Fruit fly (Drosophila melanogaster) Kc167 (cell line): Measurements from ENCODE around the gene CG5861.

ENCODE experiments used
- Myc ChIP-seq: fragments of >200 bp; optimal IDR thresholded peaks from 2 replicates; lab custom pipeline; 2017; ENCODE audit warnings: missing external identifiers
- Sin3A ChIP-seq: fragments of >200 bp; optimal IDR thresholded peaks from 2 replicates; lab custom pipeline; 2018; ENCODE audit warnings: missing external identifiers
- h ChIP-seq: fragments of >200 bp; optimal IDR thresholded peaks from 3 replicates; lab custom pipeline; 2018; ENCODE audit warnings: missing external identifiers
- insv ChIP-seq: fragments of >200 bp; optimal IDR thresholded peaks from 3 replicates; lab custom pipeline; 2018; ENCODE audit warnings: missing external identifiers
- psq ChIP-seq: fragments of >200 bp; optimal IDR thresholded peaks from 2 replicates; lab custom pipeline; 2017; ENCODE audit warnings: missing external identifiers
- ttk ChIP-seq: sonication (Bioruptor generic); optimal IDR thresholded peaks from 2 replicates; lab custom pipeline; 2017; ENCODE audit warnings: missing external identifiers

Gene CG5861

DNA sequence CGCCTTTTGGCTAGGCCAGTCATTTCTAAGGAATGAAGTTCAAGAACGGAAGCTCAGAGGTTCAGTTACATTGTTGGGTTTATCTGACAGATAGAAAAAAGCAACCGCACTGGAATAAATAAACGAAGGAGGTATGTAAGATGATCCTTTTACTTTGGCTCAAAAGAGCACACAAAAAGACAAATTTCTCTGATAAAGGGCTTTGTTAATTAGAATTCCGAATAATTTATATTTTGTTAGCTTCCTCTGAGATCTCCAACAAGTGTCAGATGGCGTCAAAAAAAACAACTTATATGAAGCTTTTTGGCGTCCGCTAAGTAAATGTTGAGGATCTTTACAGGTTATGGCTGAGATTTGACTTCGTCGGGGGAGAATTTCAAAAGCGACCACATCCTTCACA is 30.7 kb upstream of the CG5861 start, which contains the start of gene CG31817:
TSS of gene CG31817 (minus strand) at position 101 of the 400 bp plus-strand sequence.
- TF ChIP-seq h (no peak), Sin3A (lab: Kevin White, UChicago) (no peak), Myc (lab: Kevin White, UChicago) (no peak), ttk (lab: Kevin White, UChicago) (no peak), insv (no peak), psq (lab: Kevin White, UChicago) (no peak)

DNA sequence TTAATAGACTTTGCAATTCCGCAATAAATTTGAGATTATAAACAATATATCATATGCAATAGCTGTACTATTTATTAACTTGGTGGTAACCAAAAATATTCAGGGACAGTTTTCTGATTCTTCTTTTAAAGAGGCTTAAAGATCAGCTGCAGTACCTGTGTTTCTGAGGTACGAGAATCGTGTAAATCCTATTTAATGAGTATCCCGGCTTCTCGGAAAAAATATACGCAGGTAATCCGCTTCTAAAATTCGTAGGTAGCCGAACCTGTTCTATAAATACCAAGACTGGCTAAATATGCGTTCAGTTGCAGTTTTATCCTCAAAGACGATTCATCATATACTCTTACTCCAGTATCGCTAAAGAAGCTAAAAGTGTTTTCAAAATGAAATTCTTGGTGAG is 22.5 kb upstream of the CG5861 start, which contains the start of gene CG4440:
TSS of gene CG4440 (plus strand) at position 301 of the 400 bp plus-strand sequence.
- TF ChIP-seq insv (no peak), Sin3A (lab: Kevin White, UChicago) (no peak), psq (lab: Kevin White, UChicago) (no peak), h (no peak), Myc (lab: Kevin White, UChicago) (no peak), ttk (lab: Kevin White, UChicago) (no peak)

DNA sequence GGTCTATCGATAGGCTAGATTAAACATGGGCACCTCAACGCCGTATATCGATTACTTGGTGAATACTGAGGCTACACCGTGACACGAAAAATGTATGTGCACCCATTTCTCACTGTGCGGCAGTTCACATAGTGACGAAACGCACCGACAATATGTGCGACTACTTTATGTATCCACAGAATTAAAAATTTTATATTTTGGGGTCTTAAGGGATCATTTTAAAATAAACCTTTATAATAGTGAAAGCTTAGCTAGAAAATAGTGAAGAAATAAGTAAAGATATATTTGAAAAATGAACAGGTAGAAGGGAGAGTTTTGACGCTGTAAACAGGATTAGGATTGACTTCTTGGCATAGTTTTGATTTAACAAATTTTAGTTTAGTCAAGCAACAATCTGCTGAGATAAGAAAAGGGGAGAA is 22.0 kb upstream of the CG5861 start, which contains the start of gene mRpL4:
TSS of gene mRpL4 (minus strand) at position 31 of the 419 bp plus-strand sequence.
- no peak for TF ChIP-seq psq (lab: Kevin White, UChicago)
- TF ChIP-seq Sin3A (lab: Kevin White, UChicago) = no peak
- TF ChIP-seq h = no peak
- TF ChIP-seq ttk (lab: Kevin White, UChicago) = no peak
- no peak for TF ChIP-seq Myc (lab: Kevin White, UChicago)
- TF ChIP-seq insv = no peak

DNA sequence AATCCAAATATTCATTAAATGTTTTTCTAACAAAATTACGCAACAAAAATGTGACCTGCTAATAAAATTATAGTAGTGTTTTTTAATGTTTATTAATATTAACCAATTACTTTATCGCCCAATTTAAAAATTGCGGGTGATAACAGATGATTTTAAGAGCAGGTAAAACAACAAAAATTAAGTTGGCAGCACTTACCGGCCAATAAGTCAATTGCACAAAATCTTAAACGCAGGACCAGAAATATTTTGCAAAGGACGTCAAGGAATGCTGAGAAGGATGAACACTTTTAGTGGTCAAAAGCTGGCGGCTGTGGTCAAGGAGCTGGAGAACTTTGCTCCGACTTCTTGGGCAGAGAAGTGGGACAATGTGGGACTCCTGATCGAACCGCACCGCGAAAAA is 19.8 kb upstream of the CG5861 start, which contains the start of gene CG4278:
TSS of gene CG4278 (plus strand) at position 178 of the 400 bp plus-strand sequence.
- TF ChIP-seq insv (no peak), ttk (lab: Kevin White, UChicago) (no peak), Sin3A (lab: Kevin White, UChicago) (no peak), Myc (lab: Kevin White, UChicago) (no peak), h (no peak), psq (lab: Kevin White, UChicago) (no peak)

dm6 chr2L:16325515-16326257 is 18.6 kb upstream of the CG5861 start, which contains the start of gene cact:
cact (minus strand) TSS chr2L:16326207.
- TF ChIP-seq h (no peak), psq (lab: Kevin White, UChicago) (no peak), Myc (lab: Kevin White, UChicago) (no peak), Sin3A (lab: Kevin White, UChicago) (no peak), insv (no peak), ttk (lab: Kevin White, UChicago) (no peak)

dm6 chr2L:16324833-16325232 is 17.7 kb upstream of the CG5861 start:
- TF ChIP-seq insv (no peak), ttk (lab: Kevin White, UChicago) (no peak), psq (lab: Kevin White, UChicago) (no peak), Myc (lab: Kevin White, UChicago) (no peak), Sin3A (lab: Kevin White, UChicago) (no peak), h (no peak)

dm6 chr2L:16323544-16323943 is 16.4 kb upstream of the CG5861 start:
- no peak for TF ChIP-seq Sin3A (lab: Kevin White, UChicago)
- TF ChIP-seq ttk (lab: Kevin White, UChicago) = no peak
- no peak for TF ChIP-seq Myc (lab: Kevin White, UChicago)
- TF ChIP-seq insv = no peak
- no peak for TF ChIP-seq psq (lab: Kevin White, UChicago)
- no peak for TF ChIP-seq h

DNA sequence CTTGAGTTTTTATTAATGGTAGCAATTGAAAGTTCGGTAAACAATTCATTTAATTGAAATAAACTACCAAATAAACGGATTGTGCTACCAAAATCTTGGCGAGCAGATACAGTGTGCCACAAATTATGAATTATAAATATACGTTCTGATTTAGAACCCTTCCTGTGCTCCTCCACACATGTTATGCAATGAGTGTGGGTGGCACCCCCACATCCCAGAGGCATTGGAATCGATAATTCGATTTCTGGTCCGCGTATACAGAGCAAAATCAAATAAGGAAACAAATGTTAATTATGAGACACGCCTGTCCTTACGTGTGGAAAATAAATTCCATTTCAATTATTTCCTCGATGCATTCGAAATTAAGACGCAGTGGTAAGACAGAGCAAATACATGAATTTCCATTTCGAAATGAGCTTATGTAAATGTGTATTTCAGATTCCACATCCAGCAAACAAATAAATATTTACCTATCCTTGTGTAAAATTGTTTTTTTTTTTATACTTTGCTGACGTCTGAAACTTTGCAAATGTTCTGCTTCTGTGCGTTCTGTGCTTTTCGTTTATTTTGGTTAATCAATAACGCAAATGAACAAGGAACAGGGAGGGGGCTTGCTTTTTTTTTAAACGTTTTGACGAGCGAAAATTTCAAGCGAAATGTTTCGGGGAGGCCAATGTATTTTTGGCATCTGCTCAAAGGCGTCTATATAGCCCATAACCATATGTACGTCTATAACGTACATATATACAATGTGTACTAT is 15.0 kb upstream of the CG5861 start:
- no peak for TF ChIP-seq psq (lab: Kevin White, UChicago)
- TF ChIP-seq h = no peak
- TF ChIP-seq Sin3A (lab: Kevin White, UChicago) = no peak
- no peak for TF ChIP-seq Myc (lab: Kevin White, UChicago)
- TF ChIP-seq insv = no peak
- TF ChIP-seq ttk (lab: Kevin White, UChicago) = no peak

dm6 chr2L:16321209-16321608 is 14.1 kb upstream of the CG5861 start:
- TF ChIP-seq ttk (lab: Kevin White, UChicago) = no peak
- TF ChIP-seq insv = no peak
- TF ChIP-seq h = no peak
- no peak for TF ChIP-seq Sin3A (lab: Kevin White, UChicago)
- no peak for TF ChIP-seq Myc (lab: Kevin White, UChicago)
- TF ChIP-seq psq (lab: Kevin White, UChicago) = no peak

DNA sequence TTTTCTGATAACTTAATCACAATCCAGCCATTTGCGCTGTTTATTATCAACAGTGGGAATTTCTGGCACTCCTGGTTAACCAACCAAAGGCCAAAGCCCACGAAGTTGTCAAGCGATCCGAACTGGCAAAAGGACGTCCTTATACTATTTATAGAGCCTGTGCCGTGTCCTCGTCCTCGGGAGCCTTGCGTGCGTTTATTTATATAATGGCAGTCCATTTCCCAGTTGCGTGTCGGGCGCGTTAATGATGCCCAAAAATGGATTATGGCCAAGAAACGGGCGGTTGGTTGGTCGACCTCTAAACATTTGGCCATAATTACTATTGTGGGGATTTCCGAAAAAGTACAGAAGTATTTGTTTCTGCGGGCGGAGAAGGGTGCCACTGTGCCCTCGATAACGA is 13.3 kb upstream of the CG5861 start:
- TF ChIP-seq h = no peak

dm6 chr2L:16319743-16320142 is 12.6 kb upstream of the CG5861 start:
- TF ChIP-seq ttk (lab: Kevin White, UChicago) = no peak
- no peak for TF ChIP-seq h
- TF ChIP-seq insv = no peak
- no peak for TF ChIP-seq Myc (lab: Kevin White, UChicago)
- TF ChIP-seq psq (lab: Kevin White, UChicago) = no peak
- TF ChIP-seq Sin3A (lab: Kevin White, UChicago) = no peak
